Fruit fly (Drosophila melanogaster): ENCODE measurements around the gene hdly.

DNA sequence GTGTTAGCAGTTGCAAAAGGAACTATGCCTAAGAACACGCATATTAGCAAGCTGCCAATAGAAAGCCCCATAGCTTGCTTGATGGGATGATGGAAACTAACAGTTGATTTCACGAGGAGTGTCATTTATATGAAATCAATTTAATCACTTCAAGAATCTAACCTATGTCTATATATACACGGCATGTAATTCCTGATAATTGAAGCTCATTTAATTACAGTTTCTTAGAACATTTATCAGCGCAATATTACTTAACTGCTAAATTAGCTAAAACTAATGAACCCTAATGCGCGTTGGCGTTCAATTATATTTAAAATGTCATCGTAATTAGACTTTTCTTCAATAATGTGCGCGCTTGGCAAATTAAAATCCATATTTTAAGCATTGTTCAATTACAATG lies 8.7 kb upstream of the hdly start, which contains the start of gene TotX:
- TF ChIP-seq Myc (optimal IDR thresholded peaks at IDR 0.05) (no peak), psq (optimal IDR thresholded peaks at IDR 0.05) (no peak)
